Worm (Caenorhabditis elegans): ENCODE measurements around the gene nspb-2.

Gene nspb-2

ce11 chrIV:6562039-6562438 is 29.5 kb upstream of the nspb-2 start:
- no peak for TF ChIP-seq nhr-237 (tag; optimal IDR thresholded peaks at IDR 0.05)
- no peak for TF ChIP-seq nhr-12 (tag; optimal IDR thresholded peaks at IDR 0.05)
- TF ChIP-seq sptf-1 (tag; optimal IDR thresholded peaks at IDR 0.05), result no peak
- no peak for TF ChIP-seq lin-13 (GFP tag; optimal IDR thresholded peaks at IDR 0.05)
- no peak for TF ChIP-seq lin-14 (GFP tag; optimal IDR thresholded peaks at IDR 0.05)
- TF ChIP-seq ceh-90 (tag; optimal IDR thresholded peaks at IDR 0.05), result no peak
- no peak for TF ChIP-seq aly-2 (tag; optimal IDR thresholded peaks at IDR 0.05)
- TF ChIP-seq ceh-63 (GFP tag; optimal IDR thresholded peaks at IDR 0.05), result no peak
- no peak for TF ChIP-seq nhr-77 (tag; optimal IDR thresholded peaks at IDR 0.05)
- TF ChIP-seq efl-1 (optimal IDR thresholded peaks at IDR 0.05), result no peak
- TF ChIP-seq efl-1 (GFP tag; optimal IDR thresholded peaks at IDR 0.05 in 1 of 2), result no peak
- no peak for TF ChIP-seq elt-2 (tag; optimal IDR thresholded peaks at IDR 0.05)

ce11 chrIV:6565605-6566004 is 25.9 kb upstream of the nspb-2 start:
- peak; percentile 13 for TF ChIP-seq snpc-4 (tag; optimal IDR thresholded peaks at IDR 0.05)
- TF ChIP-seq lin-35 (GFP tag; optimal IDR thresholded peaks at IDR 0.05), result no peak

ce11 chrIV:6572238-6572637 is 19.3 kb upstream of the nspb-2 start, which contains the start of gene bicd-1:
TSS of gene bicd-1 (minus strand) at chrIV:6572338.
- TF ChIP-seq nhr-19 (GFP tag; conservative IDR thresholded peaks at IDR 0.05) (no peak), hlh-17 (GFP tag; optimal IDR thresholded peaks at IDR 0.05; ENCODE audit: borderline replicate concordance) (no peak), hpl-2 (GFP tag; optimal IDR thresholded peaks at IDR 0.05) (no peak), dsc-1 (tag; optimal IDR thresholded peaks at IDR 0.05) (no peak), C16A3.4 (tag; optimal IDR thresholded peaks at IDR 0.05) (no peak), nhr-47 (tag; optimal IDR thresholded peaks at IDR 0.05) (no peak), fkh-4 (tag; optimal IDR thresholded peaks at IDR 0.05; ENCODE audit: borderline replicate concordance) (no peak), unc-130 (tag; optimal IDR thresholded peaks at IDR 0.05) (no peak), nhr-90 (tag; optimal IDR thresholded peaks at IDR 0.05; ENCODE audit: poor library complexity) (no peak)

ce11 chrIV:6572655-6573054 is 18.8 kb upstream of the nspb-2 start:
- TF ChIP-seq snu-23 (GFP tag; optimal IDR thresholded peaks at IDR 0.05) (peak; percentile 4), fkh-4 (tag; optimal IDR thresholded peaks at IDR 0.05; ENCODE audit: borderline replicate concordance) (no peak), rnt-1 (tag; optimal IDR thresholded peaks at IDR 0.05) (no peak), nhr-20 (tag; optimal IDR thresholded peaks at IDR 0.05) (no peak), efl-1 (optimal IDR thresholded peaks at IDR 0.05) (no peak), efl-1 (GFP tag; optimal IDR thresholded peaks at IDR 0.05 in 1 of 2) (peak in 1 of 2 experiments; percentile 84)

- no peak for TF ChIP-seq C16A3.4 (tag; optimal IDR thresholded peaks at IDR 0.05)
- TF ChIP-seq C34B4.2 (tag; optimal IDR thresholded peaks at IDR 0.05), result no peak
- no peak for TF ChIP-seq nhr-77 (tag; optimal IDR thresholded peaks at IDR 0.05)
- peak in 1 of 2 experiments; percentile 31 for TF ChIP-seq lin-35 (GFP tag; optimal IDR thresholded peaks at IDR 0.05)
- peak in 1 of 3 experiments; percentile 20 for TF ChIP-seq ceh-82 (tag; optimal IDR thresholded peaks at IDR 0.05)
- TF ChIP-seq efl-3 (GFP tag; optimal IDR thresholded peaks at IDR 0.05), result no peak
- no peak for TF ChIP-seq fkh-4 (tag; optimal IDR thresholded peaks at IDR 0.05; ENCODE audit: borderline replicate concordance)
- TF ChIP-seq dsc-1 (tag; optimal IDR thresholded peaks at IDR 0.05), result peak; percentile 9
- TF ChIP-seq nhr-47 (tag; optimal IDR thresholded peaks at IDR 0.05), result no peak
- peak; percentile 26 for TF ChIP-seq nhr-71 (tag; optimal IDR thresholded peaks at IDR 0.05)
- no peak for TF ChIP-seq elt-2 (tag; optimal IDR thresholded peaks at IDR 0.05)
- TF ChIP-seq unc-98 (GFP tag; IDR thresholded peaks at IDR 0.05), result no peak
- no peak for TF ChIP-seq lsy-2 (tag; optimal IDR thresholded peaks at IDR 0.05)
- no peak for TF ChIP-seq nhr-76 (tag; optimal IDR thresholded peaks at IDR 0.05)
- TF ChIP-seq efl-1 (optimal IDR thresholded peaks at IDR 0.05), result peak in 1 of 2 experiments; percentile 18
- TF ChIP-seq efl-1 (GFP tag; optimal IDR thresholded peaks at IDR 0.05 in 1 of 2), result no peak
- no peak for TF ChIP-seq pag-3 (tag; optimal IDR thresholded peaks at IDR 0.05; ENCODE audit: borderline replicate concordance, insufficient read depth)
- TF ChIP-seq ceh-8 (GFP tag; optimal IDR thresholded peaks at IDR 0.05), result no peak
Observed at ce11 chrIV:6574343-6574742, 17.2 kb upstream of the nspb-2 start.
